Worm (Caenorhabditis elegans) whole organism, L3 larva: ENCODE results near the gene F49H12.3.

Experiments
- ZK546.5 ChIP-seq: sonication (generic microtip); optimal IDR thresholded peaks from 2 replicates; lab custom pipeline; 2017; ENCODE audit warnings: missing biosample characterization, missing genetic modification characterization
- ama-1 ChIP-seq: fragments of 150-350 bp; optimal IDR thresholded peaks from 2 replicates; lab custom pipeline; 2018
- daf-12 ChIP-seq: fragments of 150-350 bp; optimal IDR thresholded peaks from 2 replicates; lab custom pipeline; 2014; ENCODE audit warnings: missing biosample characterization, missing genetic modification reagents, missing genetic modification characterization
- elt-3 ChIP-seq, 3 experiments: fragments of 150-350 bp in 1 of 3; sonication (generic microtip) in 2 of 3; optimal IDR thresholded peaks; 2 replicates in 2 of 3; 4 replicates in 1 of 3; lab custom pipeline; 2014 to 2017; ENCODE audit warnings: missing biosample characterization in 3 of 3, missing genetic modification characterization in 3 of 3
- fkh-10 ChIP-seq: sonication (generic microtip); optimal IDR thresholded peaks from 2 replicates; lab custom pipeline; 2017; ENCODE audit warnings: missing biosample characterization, missing genetic modification reagents, missing genetic modification characterization
- fos-1 ChIP-seq: fragments of 150-350 bp; optimal IDR thresholded peaks from 2 replicates; lab custom pipeline; 2014; ENCODE audit warnings: missing biosample characterization, missing genetic modification characterization
- nhr-11 ChIP-seq: fragments of 150-350 bp; optimal IDR thresholded peaks from 2 replicates; lab custom pipeline; 2014; ENCODE audit warnings: missing biosample characterization, missing genetic modification characterization
- nhr-25 ChIP-seq: sonication (generic microtip); optimal IDR thresholded peaks from 2 replicates; lab custom pipeline; 2017; ENCODE audit warnings: missing biosample characterization, missing genetic modification characterization
- nhr-76 ChIP-seq: fragments of 150-350 bp; sonication (generic microtip); optimal IDR thresholded peaks from 5 replicates; lab custom pipeline; 2014; ENCODE audit warnings: missing biosample characterization, missing genetic modification characterization
- nhr-77 ChIP-seq: fragments of 150-350 bp; optimal IDR thresholded peaks from 2 replicates; lab custom pipeline; 2014; ENCODE audit warnings: missing biosample characterization, missing genetic modification characterization
- skn-1 ChIP-seq: fragments of 150-350 bp; optimal IDR thresholded peaks from 2 replicates; lab custom pipeline; 2014; ENCODE audit warnings: missing biosample characterization, missing genetic modification characterization
- snpc-4 ChIP-seq: fragments of 150-350 bp; optimal IDR thresholded peaks from 2 replicates; lab custom pipeline; 2014; ENCODE audit warnings: missing biosample characterization, missing genetic modification characterization
- unc-39 ChIP-seq: sonication (generic microtip); optimal IDR thresholded peaks from 4 replicates; lab custom pipeline; 2017; ENCODE audit warnings: missing biosample characterization, missing genetic modification characterization
- ztf-11 ChIP-seq: fragments of 150-350 bp; optimal IDR thresholded peaks from 2 replicates; lab custom pipeline; 2014; ENCODE audit warnings: missing biosample characterization, missing genetic modification characterization

ce11 chrX:2108182-2108581 lies 24.0 kb downstream of the F49H12.3 start:
- TF ChIP-seq ztf-11 (tag; lab: Kevin White, UChicago) (no peak), skn-1 (no peak), ama-1 (lab: Kevin White, UChicago) (no peak), nhr-76 (tag; lab: Kevin White, UChicago) (no peak), unc-39 (no peak), nhr-25 (tag; lab: Kevin White, UChicago) (no peak), fkh-10 (GFP tag; lab: Kevin White, UChicago) (no peak), elt-3 (tag; optimal IDR thresholded peaks at IDR 0.05; lab: Kevin White, UChicago) (no peak), fos-1 (tag; lab: Kevin White, UChicago) (no peak), daf-12 (tag; lab: Kevin White, UChicago) (no peak), snpc-4 (tag; lab: Kevin White, UChicago) (no peak), nhr-77 (tag; lab: Kevin White, UChicago) (no peak), ZK546.5 (tag; lab: Kevin White, UChicago) (no peak), nhr-11 (tag; lab: Kevin White, UChicago) (no peak)
